Worm (Caenorhabditis elegans) whole organism, mixed stage, embryonic: ENCODE results near the gene flh-2.

Experiments used
- blmp-1 ChIP-seq: fragments of 150-350 bp; optimal IDR thresholded peaks from 2 replicates; lab custom pipeline; 2014; ENCODE audit warnings: missing biosample characterization, missing genetic modification characterization
- ceh-43 ChIP-seq: fragments of 200-800 bp; sonication (Bioruptor generic); optimal IDR thresholded peaks from 2 replicates; lab custom pipeline; 2018; ENCODE audit warnings: mild to moderate bottlenecking, missing genetic modification characterization, moderate library complexity, missing compliant biosample characterization
- ces-1 ChIP-seq: fragments of 150-350 bp; optimal IDR thresholded peaks from 2 replicates; lab custom pipeline; 2014; ENCODE audit warnings: missing biosample characterization, missing genetic modification reagents, missing genetic modification characterization
- elt-1 ChIP-seq: sonication (generic microtip); optimal IDR thresholded peaks from 2 replicates; lab custom pipeline; 2017; ENCODE audit warnings: missing genetic modification characterization, mild to moderate bottlenecking, missing compliant biosample characterization, antibody characterized with exemption, moderate library complexity, borderline replicate concordance; ENCODE audit not compliant: insufficient read depth
- elt-3 ChIP-seq: fragments of 150-350 bp; optimal IDR thresholded peaks from 2 replicates; lab custom pipeline; 2014; ENCODE audit warnings: missing biosample characterization, missing genetic modification characterization
- lsy-2 ChIP-seq: fragments of 150-350 bp; optimal IDR thresholded peaks from 2 replicates; lab custom pipeline; 2014; ENCODE audit warnings: missing biosample characterization, missing genetic modification characterization
- mls-2 ChIP-seq: sonication (generic microtip); optimal IDR thresholded peaks from 2 replicates; lab custom pipeline; 2016; ENCODE audit warnings: mild to moderate bottlenecking, missing genetic modification characterization, moderate library complexity, missing compliant biosample characterization
- pha-4 ChIP-seq: fragments of 150-350 bp; optimal IDR thresholded peaks from 2 replicates; lab custom pipeline; 2018; ENCODE audit warnings: missing biosample characterization, missing genetic modification reagents, missing genetic modification characterization

DNA sequence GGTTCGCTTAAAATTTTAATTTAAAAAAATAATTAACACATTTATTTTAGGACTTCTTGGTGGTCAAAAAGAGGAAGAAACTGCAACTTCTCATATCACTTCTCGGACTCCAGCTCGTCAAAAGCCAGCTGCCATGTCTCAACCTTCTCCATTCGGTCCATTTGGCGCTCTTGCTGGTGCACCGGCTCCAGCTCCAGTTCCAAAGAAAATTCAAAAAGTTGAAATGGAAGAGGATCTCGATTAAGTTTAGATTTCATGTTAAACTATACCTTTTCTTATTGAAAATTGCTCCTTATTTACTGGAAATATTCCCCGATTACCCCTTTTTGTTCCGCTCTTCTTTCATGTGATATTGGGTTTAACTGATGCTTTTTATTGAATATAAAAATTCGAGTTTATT lies 38.2 kb upstream of the flh-2 start:
- no peak for TF ChIP-seq lsy-2 (tag; lab: Kevin White, UChicago)
- TF ChIP-seq pha-4, result no peak
- no peak for TF ChIP-seq elt-3 (tag; lab: Kevin White, UChicago)
- no peak for TF ChIP-seq blmp-1
- no peak for TF ChIP-seq ceh-43 (GFP tag; lab: Kevin White, UChicago)
- TF ChIP-seq mls-2 (tag; lab: Kevin White, UChicago), result no peak
- TF ChIP-seq elt-1, result no peak
- no peak for TF ChIP-seq ces-1 (GFP tag; lab: Kevin White, UChicago)
